Fruit fly (Drosophila melanogaster) Kc167 (cell line): ENCODE measurements around the gene CG17593.

Experiments used
- Myc ChIP-seq: fragments of >200 bp; optimal IDR thresholded peaks from 2 replicates; lab custom pipeline; 2017; ENCODE audit warnings: missing external identifiers
- Sin3A ChIP-seq: fragments of >200 bp; optimal IDR thresholded peaks from 2 replicates; lab custom pipeline; 2018; ENCODE audit warnings: missing external identifiers
- h ChIP-seq: fragments of >200 bp; optimal IDR thresholded peaks from 3 replicates; lab custom pipeline; 2018; ENCODE audit warnings: missing external identifiers
- insv ChIP-seq: fragments of >200 bp; optimal IDR thresholded peaks from 3 replicates; lab custom pipeline; 2018; ENCODE audit warnings: missing external identifiers
- psq ChIP-seq: fragments of >200 bp; optimal IDR thresholded peaks from 2 replicates; lab custom pipeline; 2017; ENCODE audit warnings: missing external identifiers
- ttk ChIP-seq: sonication (Bioruptor generic); optimal IDR thresholded peaks from 2 replicates; lab custom pipeline; 2017; ENCODE audit warnings: missing external identifiers

CG17593 gene

DNA sequence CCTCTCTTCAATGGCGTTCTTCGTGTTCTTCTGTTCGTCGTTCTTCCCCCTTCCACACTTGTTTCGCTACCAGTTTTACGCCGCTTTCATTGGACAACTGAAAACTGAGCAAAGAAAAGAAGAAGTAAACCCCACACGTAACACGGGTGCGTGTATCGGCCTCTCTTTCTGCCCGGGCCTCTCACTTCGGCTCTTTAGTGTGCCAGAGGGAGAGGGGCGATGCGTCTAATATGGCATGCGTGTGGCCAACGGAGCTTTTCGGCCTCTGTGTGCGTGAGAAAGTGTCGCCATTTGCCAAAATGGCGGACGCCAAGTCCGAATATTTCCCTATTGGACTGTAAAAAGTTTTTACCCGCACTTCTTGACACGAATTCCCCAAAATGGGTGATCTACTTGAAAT is 25.3 kb downstream of the CG17593 start:
- TF ChIP-seq Sin3A, result no peak
- no peak for TF ChIP-seq Myc (lab: Kevin White, UChicago)
- no peak for TF ChIP-seq ttk (lab: Kevin White, UChicago)
- no peak for TF ChIP-seq insv (lab: Kevin White, UChicago)
- no peak for TF ChIP-seq psq
- TF ChIP-seq h, result no peak

DNA sequence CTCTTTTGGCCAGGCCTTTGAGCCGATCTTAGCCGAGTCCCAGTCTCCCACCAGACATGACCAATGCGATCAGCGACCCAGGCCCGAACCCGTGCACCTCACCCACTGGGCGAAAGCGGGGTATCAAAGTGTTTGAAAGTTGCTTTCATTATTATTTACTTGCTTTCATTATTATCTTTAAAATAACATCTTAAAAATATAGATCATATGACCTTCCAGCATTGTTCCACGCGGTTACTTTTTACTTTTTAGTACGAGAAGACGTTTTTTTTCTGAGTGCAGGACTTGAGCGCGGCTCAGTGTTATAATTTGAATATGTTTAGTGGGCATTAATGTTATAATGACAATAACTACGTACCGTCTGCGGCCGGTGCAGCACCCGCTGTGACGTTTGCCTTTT is 28.4 kb downstream of the CG17593 start:
- TF ChIP-seq ttk (lab: Kevin White, UChicago), result no peak
- TF ChIP-seq Myc (lab: Kevin White, UChicago), result no peak
- no peak for TF ChIP-seq h
- TF ChIP-seq Sin3A, result no peak
- no peak for TF ChIP-seq psq
- TF ChIP-seq insv (lab: Kevin White, UChicago), result no peak

DNA sequence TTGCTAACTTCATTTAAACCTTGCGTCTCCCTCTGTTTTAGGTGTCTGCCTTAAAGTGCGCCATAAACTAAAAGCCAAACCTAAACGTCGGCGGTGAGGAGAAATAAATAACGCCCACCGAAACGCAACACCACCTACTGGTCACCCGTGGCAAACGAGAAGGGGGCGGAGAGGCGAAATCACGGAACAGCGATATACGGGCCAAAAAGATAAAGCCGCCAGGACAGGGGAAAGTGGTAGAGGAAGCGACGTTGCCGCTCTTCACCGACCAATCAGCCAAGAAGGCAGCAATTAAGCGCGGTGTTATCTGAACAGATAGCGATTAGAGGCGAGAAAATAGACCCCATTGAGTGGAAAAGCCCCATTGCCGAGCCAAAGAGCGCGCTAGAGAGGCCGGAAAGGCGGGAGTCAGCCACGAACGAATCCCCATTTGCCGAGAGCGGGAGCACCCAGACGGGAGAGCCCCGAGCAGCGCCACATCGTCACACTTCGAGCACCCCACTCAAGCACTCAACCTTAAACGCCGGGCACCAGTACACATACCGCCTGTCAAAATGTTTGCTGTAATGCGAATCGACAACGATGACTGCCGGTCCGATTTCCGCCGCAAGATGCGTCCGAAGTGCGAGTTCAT is 30.5 kb downstream of the CG17593 start:
- TF ChIP-seq psq, result no peak
- no peak for TF ChIP-seq Sin3A
- no peak for TF ChIP-seq ttk (lab: Kevin White, UChicago)
- no peak for TF ChIP-seq Myc (lab: Kevin White, UChicago)
- no peak for TF ChIP-seq h
- no peak for TF ChIP-seq insv (lab: Kevin White, UChicago)

DNA sequence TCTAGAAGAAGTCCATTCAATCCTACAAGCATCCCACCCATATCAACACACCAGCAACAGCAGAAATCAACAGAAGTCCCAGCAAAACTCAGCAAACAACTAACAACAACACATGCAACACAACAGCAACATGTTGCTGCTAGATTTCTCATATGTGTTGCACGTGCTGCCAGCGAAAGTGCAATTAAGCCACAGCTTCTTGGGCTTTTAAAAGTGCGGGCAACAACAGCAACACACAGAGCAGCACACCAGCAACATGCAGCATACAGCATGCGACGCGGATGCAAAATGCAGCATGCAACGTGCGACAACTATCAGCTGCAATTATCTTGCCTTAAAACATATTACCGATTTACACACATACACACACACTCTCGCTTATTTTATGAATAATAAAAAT is 32.8 kb downstream of the CG17593 start:
- TF ChIP-seq h (no peak), insv (lab: Kevin White, UChicago) (no peak), Myc (lab: Kevin White, UChicago) (no peak), psq (no peak), ttk (lab: Kevin White, UChicago) (no peak), Sin3A (no peak)

DNA sequence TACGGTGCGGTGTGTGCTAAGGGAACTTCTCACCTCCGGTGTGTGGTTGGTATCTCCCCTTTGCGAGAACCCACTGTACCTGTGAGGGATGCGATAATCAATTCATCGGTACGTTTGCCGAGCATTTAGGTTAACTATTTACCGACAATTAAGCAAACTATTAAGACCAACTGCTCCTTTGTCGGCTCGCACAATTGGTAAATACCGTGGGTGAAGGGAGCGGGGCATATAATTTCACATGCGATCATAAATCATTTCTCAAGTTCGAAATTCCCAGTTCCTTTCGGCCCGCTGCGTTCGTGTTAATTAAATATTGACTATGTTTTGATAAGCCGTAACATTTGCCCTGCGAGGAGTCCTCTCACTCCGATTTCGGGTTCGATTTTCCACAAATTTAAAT is 34.2 kb downstream of the CG17593 start:
- no peak for TF ChIP-seq h
- no peak for TF ChIP-seq psq
- TF ChIP-seq insv (lab: Kevin White, UChicago), result no peak
- TF ChIP-seq ttk (lab: Kevin White, UChicago), result no peak
- no peak for TF ChIP-seq Sin3A
- TF ChIP-seq Myc (lab: Kevin White, UChicago), result no peak

DNA sequence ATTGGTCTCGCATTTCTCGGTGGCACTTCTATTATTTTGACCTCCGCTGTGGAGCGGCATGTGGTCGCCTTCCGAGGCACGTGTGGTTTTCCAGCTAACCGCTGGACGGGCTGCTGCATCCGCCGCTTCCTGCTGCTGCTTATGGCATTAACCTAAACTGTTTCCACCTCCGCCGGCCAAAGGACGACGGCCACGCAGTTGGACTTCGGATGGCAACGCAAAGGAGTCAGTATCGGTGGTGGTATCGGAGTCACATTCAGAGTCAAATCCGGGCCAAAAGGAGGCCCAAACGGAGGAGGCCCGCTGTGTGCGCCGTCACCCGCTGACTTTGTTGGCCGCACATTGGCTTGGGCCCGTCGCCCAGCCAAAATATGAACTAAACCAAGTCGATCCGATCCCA is 35.1 kb downstream of the CG17593 start:
- TF ChIP-seq insv (lab: Kevin White, UChicago), result no peak
- TF ChIP-seq psq, result no peak
- TF ChIP-seq ttk (lab: Kevin White, UChicago), result no peak
- TF ChIP-seq Sin3A, result no peak
- TF ChIP-seq Myc (lab: Kevin White, UChicago), result no peak
- TF ChIP-seq h, result no peak

DNA sequence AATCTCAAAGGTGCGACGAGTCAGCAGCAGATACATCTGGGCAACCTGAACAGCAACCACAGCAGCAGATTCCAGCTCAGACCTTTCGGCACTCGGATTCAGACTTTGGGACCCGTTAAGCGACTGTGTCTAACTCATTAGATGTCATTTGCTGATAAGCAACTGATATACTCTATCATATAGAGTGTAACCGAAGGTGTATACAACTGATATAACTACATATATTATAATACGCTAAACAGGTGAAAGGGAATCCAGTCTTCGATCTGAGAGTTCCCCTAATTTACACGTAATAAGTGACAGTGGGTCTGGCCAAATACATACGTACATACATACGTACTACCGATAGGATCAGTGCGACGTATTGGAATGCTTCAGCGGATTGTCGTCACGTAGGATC is 35.9 kb downstream of the CG17593 start:
- TF ChIP-seq Myc (lab: Kevin White, UChicago) (no peak), psq (no peak), Sin3A (no peak), ttk (lab: Kevin White, UChicago) (no peak), h (no peak), insv (lab: Kevin White, UChicago) (no peak)

DNA sequence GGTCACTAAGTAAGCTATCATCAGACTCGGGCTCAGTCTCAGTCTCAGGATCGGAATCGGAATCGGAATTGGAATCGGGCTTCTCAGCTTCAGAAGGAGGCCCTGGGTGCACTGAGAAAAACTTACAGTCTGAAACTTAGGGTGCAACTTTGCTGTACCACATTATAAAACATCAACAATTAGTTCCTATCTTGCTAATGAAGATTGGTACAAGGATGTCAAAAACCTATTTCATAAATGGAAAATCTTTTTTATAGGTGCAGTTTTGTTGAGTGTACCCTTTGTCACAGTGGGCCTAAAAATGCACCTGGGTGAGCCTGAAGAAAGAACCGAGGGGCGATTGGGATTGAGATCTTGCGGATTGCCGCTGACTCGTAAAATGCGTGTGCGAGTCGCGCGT is 38.1 kb downstream of the CG17593 start:
- TF ChIP-seq Sin3A, result no peak
- no peak for TF ChIP-seq ttk (lab: Kevin White, UChicago)
- no peak for TF ChIP-seq insv (lab: Kevin White, UChicago)
- TF ChIP-seq Myc (lab: Kevin White, UChicago), result no peak
- TF ChIP-seq h, result no peak
- no peak for TF ChIP-seq psq

DNA sequence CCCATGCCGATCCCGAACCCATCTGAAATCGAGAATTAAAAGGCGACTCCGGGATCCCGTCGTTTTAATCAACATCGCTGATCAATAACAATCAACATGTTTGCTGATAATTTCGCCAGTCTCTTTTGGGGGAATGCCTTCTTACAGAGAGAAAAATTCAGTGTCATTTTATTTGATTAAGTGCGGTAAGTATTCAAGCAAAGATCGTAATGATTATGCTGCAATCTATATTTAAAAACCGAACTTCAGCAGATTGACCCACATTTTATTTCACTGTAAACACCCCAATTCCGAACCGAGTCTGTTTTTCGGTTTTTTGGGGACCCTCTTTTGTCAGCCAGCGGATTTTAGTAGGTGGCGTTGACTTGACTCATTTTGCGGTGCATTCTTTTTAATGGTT is 39.2 kb downstream of the CG17593 start:
- TF ChIP-seq psq, result no peak
- no peak for TF ChIP-seq insv (lab: Kevin White, UChicago)
- no peak for TF ChIP-seq ttk (lab: Kevin White, UChicago)
- no peak for TF ChIP-seq Myc (lab: Kevin White, UChicago)
- no peak for TF ChIP-seq Sin3A
- no peak for TF ChIP-seq h

DNA sequence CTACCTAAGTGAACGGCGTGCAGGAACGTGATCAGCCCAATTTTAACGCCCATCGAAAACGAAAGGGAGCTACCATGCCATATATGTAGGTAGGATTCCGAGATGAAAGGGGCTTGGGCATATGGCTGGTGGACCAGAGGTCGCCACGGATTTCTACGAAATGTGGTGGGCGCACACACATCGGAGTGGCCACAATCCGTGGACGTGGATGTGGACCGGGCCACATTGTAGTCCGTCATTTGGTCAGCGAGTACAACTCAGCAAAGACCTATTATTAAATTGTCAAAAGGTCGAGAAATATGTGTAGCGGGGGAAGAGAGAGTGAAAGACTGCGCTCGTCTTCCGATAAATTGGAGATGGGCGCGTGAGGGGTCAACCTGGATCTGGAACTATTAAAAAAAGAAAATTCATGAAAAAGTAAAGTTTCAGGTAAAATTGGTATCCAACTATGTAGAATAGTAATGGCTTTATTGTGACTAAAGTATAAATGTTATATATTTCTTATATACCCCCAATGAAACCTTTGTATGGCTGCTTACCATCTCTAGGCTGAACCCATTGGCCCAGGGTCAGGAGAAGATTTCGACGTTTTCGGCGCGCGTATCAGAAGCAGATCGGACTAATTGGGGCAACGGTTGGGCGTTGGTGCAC is 40.9 kb downstream of the CG17593 start:
- TF ChIP-seq psq (no peak), ttk (lab: Kevin White, UChicago) (no peak), Myc (lab: Kevin White, UChicago) (no peak), h (no peak), insv (lab: Kevin White, UChicago) (no peak), Sin3A (no peak)

DNA sequence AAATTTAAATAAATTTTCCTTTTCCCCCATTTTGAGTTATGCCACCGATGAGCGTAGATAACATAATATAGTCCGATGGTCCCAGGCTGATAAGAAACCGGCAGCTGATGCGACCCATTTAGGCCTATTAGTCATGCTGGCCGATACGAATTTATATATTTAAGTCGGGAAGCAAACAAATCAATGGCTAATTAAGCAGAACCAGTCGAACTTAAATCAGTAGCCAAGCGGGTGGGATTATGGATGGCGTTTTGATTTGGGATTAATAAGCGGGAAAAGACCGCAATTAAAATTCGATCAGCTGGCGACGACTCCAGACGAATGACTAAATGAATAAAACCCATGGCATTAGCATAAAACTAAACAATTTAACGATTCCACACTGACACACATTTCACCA is 42.3 kb downstream of the CG17593 start:
- TF ChIP-seq ttk (lab: Kevin White, UChicago), result no peak
- TF ChIP-seq Myc (lab: Kevin White, UChicago), result no peak
- TF ChIP-seq psq, result no peak
- no peak for TF ChIP-seq h
- no peak for TF ChIP-seq insv (lab: Kevin White, UChicago)
- TF ChIP-seq Sin3A, result no peak

DNA sequence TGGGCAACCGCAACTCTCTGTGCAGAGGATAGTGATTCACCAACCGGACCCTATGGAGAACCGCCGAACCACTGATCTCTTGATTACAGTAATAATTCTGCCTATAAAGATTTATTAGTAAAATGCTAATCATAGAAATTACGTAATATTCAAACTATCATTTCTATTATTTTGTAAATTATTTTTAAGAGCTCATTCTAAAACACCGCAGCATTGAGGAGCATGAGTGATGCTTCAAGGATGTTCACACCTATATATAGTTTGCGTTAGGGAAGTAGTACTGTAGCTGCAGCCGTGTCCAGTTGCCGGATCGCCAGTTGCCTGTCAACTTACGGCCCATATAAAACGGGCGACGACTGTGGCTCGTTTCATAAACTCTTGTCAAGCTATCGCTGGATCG is 42.8 kb downstream of the CG17593 start:
- TF ChIP-seq h (no peak), ttk (lab: Kevin White, UChicago) (no peak), Myc (lab: Kevin White, UChicago) (no peak), insv (lab: Kevin White, UChicago) (no peak), psq (no peak), Sin3A (no peak)

DNA sequence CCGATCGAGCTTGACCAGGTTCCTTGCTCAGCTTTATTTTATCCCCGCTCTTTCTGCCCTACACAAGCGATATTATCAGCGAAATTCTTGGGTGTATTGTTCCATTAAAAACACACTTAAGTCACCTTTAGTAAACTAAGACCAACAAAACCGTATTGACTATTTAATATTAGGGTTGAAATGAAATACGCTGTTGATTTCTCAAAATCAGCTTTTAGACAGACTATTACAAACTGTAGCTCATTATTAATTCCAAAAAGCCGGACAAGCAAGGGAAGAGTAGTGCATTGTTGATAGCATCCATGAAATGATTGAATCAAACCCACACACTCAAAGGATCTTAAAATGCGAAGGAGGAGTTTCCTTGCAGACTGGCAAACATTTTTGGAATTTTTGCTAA is 43.6 kb downstream of the CG17593 start:
- TF ChIP-seq Myc (lab: Kevin White, UChicago) (no peak), h (no peak), insv (lab: Kevin White, UChicago) (no peak), ttk (lab: Kevin White, UChicago) (no peak), Sin3A (no peak), psq (no peak)
